Fruit fly (Drosophila melanogaster): ENCODE results near the gene dop.

DNA sequence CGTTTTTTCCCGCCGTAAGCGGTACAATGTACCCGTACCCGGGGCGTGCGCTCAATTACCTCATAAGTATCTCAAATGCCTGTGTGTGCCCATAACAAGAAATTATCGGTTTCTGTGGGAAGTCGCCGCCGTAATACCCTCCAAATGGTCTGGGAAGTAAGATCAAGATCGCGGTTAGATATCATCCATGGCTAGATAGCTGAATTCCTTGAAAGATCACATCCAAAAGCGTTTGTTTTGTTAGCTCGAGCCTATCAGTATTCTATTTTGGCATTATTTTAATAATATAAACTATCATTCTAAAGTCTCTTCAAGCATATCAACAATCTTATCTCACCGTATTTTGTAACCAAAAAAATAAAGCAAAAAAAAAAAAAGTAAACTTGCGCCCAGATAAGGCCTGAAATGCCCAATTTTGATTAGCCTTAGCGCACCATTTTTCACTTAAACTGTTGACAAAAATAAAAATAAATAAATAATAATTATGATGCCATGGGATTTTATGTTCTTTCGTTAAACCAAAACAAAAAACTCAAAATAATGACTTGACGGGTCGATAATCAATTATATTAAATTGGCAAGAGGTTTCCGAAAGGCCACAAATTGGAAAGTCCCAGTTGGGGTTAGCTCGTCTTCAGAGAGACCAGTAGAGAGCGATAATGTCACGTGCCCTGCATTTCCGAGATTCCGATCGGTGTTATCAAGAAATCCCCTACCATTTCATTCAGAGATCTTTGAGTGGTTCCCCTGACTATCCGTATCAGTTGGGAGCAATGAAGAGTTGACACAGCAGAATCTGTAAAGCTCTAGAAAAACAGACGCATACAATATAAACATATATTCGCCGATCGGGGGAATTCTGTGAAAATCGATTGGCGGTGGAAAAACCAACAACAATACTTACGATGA lies 27.0 kb upstream of the dop start:
- TF ChIP-seq Crg-1 (GFP tag; optimal IDR thresholded peaks at IDR 0.05) (no peak), CG7045 (GFP tag; optimal IDR thresholded peaks at IDR 0.05) (no peak), CG12768 (GFP tag; optimal IDR thresholded peaks at IDR 0.05) (no peak), kay (GFP tag; ENCODE audit: borderline replicate concordance) (peak; percentile 60), pad (GFP tag; optimal IDR thresholded peaks at IDR 0.05) (no peak)
